Worm (Caenorhabditis elegans) whole organism, mixed stage, embryonic: ENCODE measurements around the gene T22F7.4.

ENCODE experiments used
- drap-1 ChIP-seq: fragments of 200-800 bp; sonication (Bioruptor generic); optimal IDR thresholded peaks from 3 replicates; lab custom pipeline; 2018; ENCODE audit warnings: mild to moderate bottlenecking, missing genetic modification characterization, missing compliant biosample characterization
- elt-3 ChIP-seq: fragments of 150-350 bp; optimal IDR thresholded peaks from 2 replicates; lab custom pipeline; 2014; ENCODE audit warnings: missing biosample characterization, missing genetic modification characterization
- lsy-2 ChIP-seq: fragments of 150-350 bp; optimal IDR thresholded peaks from 2 replicates; lab custom pipeline; 2014; ENCODE audit warnings: missing biosample characterization, missing genetic modification characterization
- mab-5 ChIP-seq: fragments of 150-350 bp; optimal IDR thresholded peaks from 2 replicates; lab custom pipeline; 2014; ENCODE audit warnings: missing biosample characterization, missing genetic modification characterization
- mep-1 ChIP-seq: fragments of 150-350 bp; optimal IDR thresholded peaks from 2 replicates; lab custom pipeline; 2017; ENCODE audit warnings: missing biosample characterization, missing genetic modification reagents, missing genetic modification characterization, inconsistent platforms
- nhr-12 ChIP-seq: fragments of 150-350 bp; optimal IDR thresholded peaks from 2 replicates; lab custom pipeline; 2014; ENCODE audit warnings: missing biosample characterization, missing genetic modification characterization
- nhr-237 ChIP-seq: fragments of 150-350 bp; optimal IDR thresholded peaks from 2 replicates; lab custom pipeline; 2014; ENCODE audit warnings: missing biosample characterization, missing genetic modification characterization
- pha-4 ChIP-seq: fragments of 150-350 bp; optimal IDR thresholded peaks from 2 replicates; lab custom pipeline; 2018; ENCODE audit warnings: missing biosample characterization, missing genetic modification reagents, missing genetic modification characterization
- snpc-4 ChIP-seq: fragments of 150-350 bp; optimal IDR thresholded peaks from 2 replicates; lab custom pipeline; 2014; ENCODE audit warnings: missing biosample characterization, missing genetic modification characterization
- sptf-1 ChIP-seq: sonication (generic microtip); optimal IDR thresholded peaks from 2 replicates; lab custom pipeline; 2017; ENCODE audit warnings: mild to moderate bottlenecking, missing genetic modification characterization, moderate library complexity, missing compliant biosample characterization
- ztf-11 ChIP-seq: fragments of 150-350 bp; optimal IDR thresholded peaks from 2 replicates; lab custom pipeline; 2014; ENCODE audit warnings: missing biosample characterization, missing genetic modification characterization

- no peak for TF ChIP-seq mab-5 (tag; lab: Kevin White, UChicago)
- no peak for TF ChIP-seq elt-3 (tag; lab: Kevin White, UChicago)
- TF ChIP-seq snpc-4 (tag; lab: Kevin White, UChicago) = no peak
- no peak for TF ChIP-seq lsy-2
- TF ChIP-seq drap-1 (GFP tag; lab: Kevin White, UChicago) = no peak
- no peak for TF ChIP-seq sptf-1 (tag; lab: Kevin White, UChicago)
- no peak for TF ChIP-seq pha-4
- no peak for TF ChIP-seq ztf-11
- no peak for TF ChIP-seq nhr-12 (tag; lab: Kevin White, UChicago)
- TF ChIP-seq nhr-237 (tag; lab: Kevin White, UChicago) = no peak
- TF ChIP-seq mep-1 (tag; lab: Kevin White, UChicago) = no peak
Measured at ce11 chrIII:475154-475553, 51.6 kb downstream of the T22F7.4 start, which contains the start of gene mat-3.
